Worm (Caenorhabditis elegans): Measurements from ENCODE around the gene F26A1.3.

Gene F26A1.3

ce11 chrIII:4830207-4830606 is 3.5 kb downstream of the F26A1.3 start, which contains the start of gene nspd-9:
Gene nspd-9, minus strand, starts transcription at chrIII:4830307.
- TF ChIP-seq hif-1 (tag; optimal IDR thresholded peaks at IDR 0.05): no peak

DNA sequence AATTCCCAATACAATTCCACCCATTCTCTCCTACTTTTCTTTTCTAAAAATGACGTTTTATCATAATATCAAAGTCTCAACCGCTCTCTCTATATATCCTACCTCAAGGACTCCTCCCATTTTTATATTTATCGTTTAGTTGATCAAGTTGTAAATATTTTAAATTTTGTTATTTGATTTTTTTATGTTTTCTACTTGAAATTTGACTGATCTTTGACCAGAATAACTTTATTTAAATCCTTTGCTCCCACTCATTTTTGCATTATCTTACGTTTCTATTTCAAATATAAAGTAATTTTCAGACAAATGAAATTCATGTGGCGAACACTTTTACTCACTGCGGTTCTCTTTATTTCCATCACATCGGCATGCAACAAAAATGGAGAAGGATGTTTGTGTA is 10.7 kb downstream of the F26A1.3 start, which contains the start of the genes acbp-7 and F26A1.19:
acbp-7 (plus strand) TSS at position 301 of the 400 bp plus-strand sequence.
F26A1.19 (plus strand) TSS at position 303 of the 400 bp plus-strand sequence.
- TF ChIP-seq lir-3 (tag; optimal IDR thresholded peaks at IDR 0.05) (no peak), lin-29 (GFP tag; IDR thresholded peaks at IDR 0.05) (no peak)

ce11 chrIII:4842173-4842572 is 15.5 kb downstream of the F26A1.3 start, which contains the start of gene clec-156:
Gene clec-156, minus strand, starts transcription at chrIII:4842273.
- TF ChIP-seq mes-2 (tag; optimal IDR thresholded peaks at IDR 0.05; ENCODE audit: poor library complexity, severe bottlenecking): no peak
- peak in 1 of 2 experiments; percentile 51 for TF ChIP-seq unc-62 (GFP tag; optimal IDR thresholded peaks at IDR 0.05 in 1 of 2)
- TF ChIP-seq unc-62 (tag; optimal IDR thresholded peaks at IDR 0.05): no peak

DNA sequence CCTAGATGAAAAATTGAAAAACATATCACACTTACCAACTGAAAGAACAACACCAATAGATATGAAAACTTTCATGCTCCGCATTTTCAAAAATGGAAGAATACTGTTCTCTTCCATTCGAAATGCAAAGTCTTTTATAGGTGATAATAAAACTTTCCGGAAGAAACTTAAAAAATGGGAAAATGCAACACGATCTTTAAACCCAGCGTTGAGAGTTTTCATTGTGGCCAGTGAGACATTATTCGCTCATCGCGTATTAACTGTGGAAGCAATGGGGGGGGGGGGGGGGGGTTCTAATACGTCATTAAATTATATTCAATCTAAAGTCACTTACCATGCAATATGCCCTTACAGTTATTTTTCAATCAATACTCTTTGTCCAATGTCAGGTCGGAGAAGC is 17.6 kb downstream of the F26A1.3 start, which contains the start of the genes clec-157 and fkh-5:
clec-157 (minus strand) TSS at position 101 of the 400 bp plus-strand sequence.
fkh-5 (plus strand) TSS at position 336 of the 400 bp plus-strand sequence.
- TF ChIP-seq unc-62 (GFP tag; optimal IDR thresholded peaks at IDR 0.05 in 1 of 2) (peak in 1 of 2 experiments; percentile 63), unc-62 (tag; optimal IDR thresholded peaks at IDR 0.05) (no peak), nhr-28 (tag; optimal IDR thresholded peaks at IDR 0.05) (no peak), nhr-25 (tag; optimal IDR thresholded peaks at IDR 0.05; ENCODE audit: borderline replicate concordance, insufficient read depth) (no peak)

DNA sequence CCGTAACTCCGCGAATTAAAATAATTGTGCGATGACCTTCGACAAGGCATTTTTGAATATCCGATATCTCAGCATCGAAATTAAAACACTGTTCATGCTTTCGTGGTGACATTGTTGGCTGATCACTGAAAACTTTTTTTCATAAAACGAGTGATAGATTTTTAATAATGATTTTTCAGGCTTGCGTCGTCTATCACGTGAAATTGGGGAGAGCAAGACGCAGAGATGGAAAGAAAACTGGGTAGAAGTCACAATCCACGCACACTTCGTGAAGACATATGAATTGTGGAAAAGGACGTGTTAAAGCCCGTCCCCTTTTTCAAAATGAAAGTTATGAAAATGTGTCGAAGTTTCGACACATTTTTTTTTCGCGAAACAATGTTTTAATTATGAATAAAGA is 23.0 kb downstream of the F26A1.3 start, which contains the start of gene nonu-1:
nonu-1 (minus strand) TSS at position 169 of the 400 bp plus-strand sequence.
- peak; percentile 11; the same call in 1 of the 2 replicates for TF ChIP-seq dmd-6 (GFP tag; IDR thresholded peaks at IDR 0.05)
- peak; percentile 64 for TF ChIP-seq aha-1 (tag)
- TF ChIP-seq ceh-82 (tag; optimal IDR thresholded peaks at IDR 0.05): no peak
- TF ChIP-seq hlh-30 (tag; optimal IDR thresholded peaks at IDR 0.05; ENCODE audit: insufficient read depth): peak; percentile 86
- TF ChIP-seq F26F4.8 (GFP tag; conservative IDR thresholded peaks at IDR 0.05): no peak
- TF ChIP-seq F37D6.2 (tag; optimal IDR thresholded peaks at IDR 0.05): no peak

- no peak for TF ChIP-seq zip-2 (tag; optimal IDR thresholded peaks at IDR 0.05)
- TF ChIP-seq F10B5.3 (tag; optimal IDR thresholded peaks at IDR 0.05): no peak
- TF ChIP-seq ceh-28 (tag; optimal IDR thresholded peaks at IDR 0.05): no peak
- peak; percentile 50 for TF ChIP-seq mes-2 (tag; optimal IDR thresholded peaks at IDR 0.05; ENCODE audit: poor library complexity, severe bottlenecking)
- TF ChIP-seq daf-16 (GFP tag; optimal IDR thresholded peaks at IDR 0.05): no peak
- TF ChIP-seq daf-16 (tag; optimal IDR thresholded peaks at IDR 0.05): peak; percentile 6
- no peak for TF ChIP-seq ztf-11 (tag; optimal IDR thresholded peaks at IDR 0.05)
- TF ChIP-seq dpl-1 (GFP tag; optimal IDR thresholded peaks at IDR 0.05): peak; percentile 70
- peak in 1 of 2 experiments; percentile 63 for TF ChIP-seq lsy-2 (tag; optimal IDR thresholded peaks at IDR 0.05)
Measured at ce11 chrIII:4850139-4850538, 23.4 kb downstream of the F26A1.3 start, which contains the start of gene F26A1.1. Gene F26A1.1, plus strand, starts transcription at chrIII:4850507.

DNA sequence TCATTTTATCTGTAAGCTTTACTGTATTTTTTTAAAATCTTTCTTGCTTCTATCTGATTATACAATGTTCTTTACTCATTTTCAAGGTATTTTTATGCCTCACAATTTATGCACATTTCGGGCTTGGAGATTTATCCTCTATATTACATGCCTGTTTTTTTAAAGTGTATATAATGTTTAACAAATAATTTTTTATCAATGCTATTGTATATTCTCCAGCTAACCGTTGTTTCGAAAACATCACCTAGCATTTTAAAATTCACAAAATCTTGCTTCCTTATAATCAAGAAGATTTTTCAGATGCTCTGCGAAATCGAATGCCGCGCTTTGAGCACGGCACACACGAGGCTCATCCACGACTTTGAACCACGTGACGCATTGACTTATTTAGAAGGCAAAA is 25.3 kb downstream of the F26A1.3 start, which contains the start of gene ced-4:
ced-4 (plus strand) TSS at position 301 of the 400 bp plus-strand sequence.
- TF ChIP-seq Y105C5A.15 (GFP tag; IDR thresholded peaks at IDR 0.05) (no peak), aha-1 (tag) (peak; percentile 75)

- no peak for TF ChIP-seq hmg-1.1 (GFP tag; IDR thresholded peaks at IDR 0.05)
- TF ChIP-seq daf-16 (GFP tag; optimal IDR thresholded peaks at IDR 0.05): no peak
- no peak for TF ChIP-seq daf-16 (tag; optimal IDR thresholded peaks at IDR 0.05)
- no peak for TF ChIP-seq nhr-237 (tag; optimal IDR thresholded peaks at IDR 0.05)
- no peak for TF ChIP-seq Y75B8A.6 (GFP tag; IDR thresholded peaks at IDR 0.05)
- no peak for TF ChIP-seq dmd-9 (GFP tag; IDR thresholded peaks at IDR 0.05)
- TF ChIP-seq duxl-1 (tag; optimal IDR thresholded peaks at IDR 0.05; ENCODE audit: poor library complexity): no peak
- no peak for TF ChIP-seq skn-1 (tag; optimal IDR thresholded peaks at IDR 0.05)
- TF ChIP-seq nhr-11 (tag; optimal IDR thresholded peaks at IDR 0.05): no peak
- no peak for TF ChIP-seq fkh-10 (GFP tag; optimal IDR thresholded peaks at IDR 0.05)
- no peak for TF ChIP-seq Y48G9A.11 (GFP tag; IDR thresholded peaks at IDR 0.05)
- TF ChIP-seq nhr-111 (GFP tag; optimal IDR thresholded peaks at IDR 0.05): no peak
- TF ChIP-seq lin-39 (tag; optimal IDR thresholded peaks at IDR 0.05): no peak
- no peak for TF ChIP-seq egl-43 (GFP tag; IDR thresholded peaks at IDR 0.05)
- no peak for TF ChIP-seq nhr-10 (tag; optimal IDR thresholded peaks at IDR 0.05)
- TF ChIP-seq dpl-1 (GFP tag; optimal IDR thresholded peaks at IDR 0.05): no peak
- no peak for TF ChIP-seq zag-1 (tag; optimal IDR thresholded peaks at IDR 0.05)
Measured at ce11 chrIII:4854918-4855317, 28.2 kb downstream of the F26A1.3 start, which contains the start of gene C35D10.8. Gene C35D10.8, plus strand, starts transcription at chrIII:4855218.
